Worm (Caenorhabditis elegans) whole organism, early embryonic: ENCODE data around the gene efr-3.

Experiments used
- aly-1 ChIP-seq: sonication (generic microtip); optimal IDR thresholded peaks from 2 replicates; lab custom pipeline; 2016; ENCODE audit warnings: missing genetic modification characterization, missing compliant biosample characterization
- ama-1 ChIP-seq: fragments of 150-350 bp; optimal IDR thresholded peaks from 2 replicates; lab custom pipeline; 2014
- ceh-36 ChIP-seq: sonication (generic microtip); optimal IDR thresholded peaks from 2 replicates; lab custom pipeline; 2016; ENCODE audit warnings: missing genetic modification characterization, inconsistent platforms, missing compliant biosample characterization
- ets-7 ChIP-seq: sonication (generic microtip); optimal IDR thresholded peaks from 2 replicates; lab custom pipeline; 2016; ENCODE audit warnings: missing genotype, missing genetic modification characterization, missing compliant biosample characterization
- hmbx-1 ChIP-seq: sonication (generic microtip); optimal IDR thresholded peaks from 2 replicates; lab custom pipeline; 2016; ENCODE audit warnings: mild to moderate bottlenecking, missing genetic modification characterization, missing compliant biosample characterization
- hnd-1 ChIP-seq: sonication (generic microtip); optimal IDR thresholded peaks from 2 replicates; lab custom pipeline; 2016; ENCODE audit warnings: missing genetic modification characterization, missing compliant biosample characterization
- tbx-11 ChIP-seq: fragments of 200-800 bp; sonication (Bioruptor generic); IDR thresholded peaks from 2 replicates; pipeline ENCODE4 v1.3.6; 2022; ENCODE audit warnings: missing genetic modification characterization, missing compliant biosample characterization
- tbx-37 ChIP-seq: fragments of 200-800 bp; sonication (Bioruptor generic); conservative IDR thresholded peaks from 2 replicates; pipeline ENCODE4 v1.3.6; 2022; ENCODE audit warnings: missing genetic modification reagents, missing genetic modification characterization, missing compliant biosample characterization
- tra-4 ChIP-seq: sonication (generic microtip); optimal IDR thresholded peaks from 2 replicates; lab custom pipeline; 2017; ENCODE audit warnings: missing genetic modification characterization, missing compliant biosample characterization

DNA sequence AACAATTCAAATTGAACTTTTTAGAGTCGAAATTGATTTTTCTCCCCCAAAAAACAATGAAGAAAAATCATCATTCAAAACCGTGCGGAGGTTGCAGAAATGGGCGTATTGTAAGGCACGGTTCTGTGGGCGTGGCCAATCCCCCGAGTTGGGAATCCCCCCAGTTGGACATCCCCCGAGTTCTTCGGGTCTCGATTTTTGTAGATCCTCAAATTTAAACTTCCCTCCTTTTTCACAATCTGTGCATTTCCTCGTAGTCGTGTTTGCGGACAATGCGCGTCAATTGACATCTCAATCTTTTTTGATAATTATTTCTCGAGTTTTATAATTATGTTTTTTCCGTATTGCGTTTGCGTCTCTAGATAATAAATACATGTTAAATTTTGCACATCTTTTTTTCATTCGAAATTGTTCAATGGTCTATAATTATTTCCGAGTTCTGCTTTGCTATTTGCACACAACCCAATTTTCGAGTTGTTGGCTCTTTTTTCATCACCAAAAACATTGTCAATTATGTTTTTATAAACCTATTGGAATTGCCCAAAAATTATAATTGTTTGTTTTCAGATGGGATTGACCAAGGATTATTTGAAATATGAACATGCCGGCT is 51.0 kb downstream of the efr-3 start, which contains the start of gene F13H8.2:
- TF ChIP-seq ama-1: no peak
- no peak for TF ChIP-seq ets-7 (tag; lab: Kevin White, UChicago)
- TF ChIP-seq tbx-11: 0 out of 2 replicates have a peak, but pooled peaks have one; percentile 23
- TF ChIP-seq ceh-36: peak; percentile 47
- TF ChIP-seq aly-1 (tag; lab: Kevin White, UChicago): no peak
- no peak for TF ChIP-seq hnd-1 (tag; lab: Kevin White, UChicago)
- TF ChIP-seq hmbx-1: no peak
- peak; percentile 51; the same call in 1 of the 2 replicates for TF ChIP-seq tbx-37 (GFP tag; lab: Robert Waterston, UW)
- TF ChIP-seq tra-4 (tag; lab: Kevin White, UChicago): no peak
